Worm (Caenorhabditis elegans) whole organism, young adult: ENCODE results near the gene C03B1.5.

ENCODE experiments used
- B0019.2 ChIP-seq: fragments of 200-800 bp; sonication (Bioruptor generic); conservative IDR thresholded peaks from 2 replicates; pipeline ENCODE4 v1.3.6; 2022; ENCODE audit warnings: missing genetic modification reagents, missing genetic modification characterization, missing compliant biosample characterization
- B0035.1 ChIP-seq: sonication (generic microtip); optimal IDR thresholded peaks from 2 replicates; lab custom pipeline; 2016; ENCODE audit warnings: missing genetic modification characterization, mild to moderate bottlenecking, missing compliant biosample characterization, missing genotype, missing genetic modification reagents
- B0261.1 ChIP-seq: sonication (generic microtip); optimal IDR thresholded peaks from 2 replicates; lab custom pipeline; 2016; ENCODE audit warnings: mild to moderate bottlenecking, missing genetic modification characterization, moderate library complexity, missing compliant biosample characterization
- B0336.3 ChIP-seq: fragments of 200-800 bp; sonication (Bioruptor generic); IDR thresholded peaks from 2 replicates; pipeline ENCODE4 v1.3.6; 2022; ENCODE audit warnings: missing genetic modification characterization, missing compliant biosample characterization
- C06A6.2 ChIP-seq: fragments of 200-800 bp; sonication (Bioruptor generic); conservative IDR thresholded peaks from 2 replicates; pipeline ENCODE4 v1.3.6; 2022; ENCODE audit warnings: missing genetic modification characterization, missing compliant biosample characterization
- F23B12.7 ChIP-seq: sonication (generic microtip); optimal IDR thresholded peaks from 2 replicates; lab custom pipeline; 2017; ENCODE audit warnings: missing genetic modification characterization, mild to moderate bottlenecking, missing compliant biosample characterization, antibody characterized with exemption, moderate library complexity; ENCODE audit not compliant: insufficient read depth
- F37B4.10 ChIP-seq: fragments of 200-800 bp; sonication (Bioruptor generic); IDR thresholded peaks from 2 replicates; pipeline ENCODE4 v1.3.6; 2022; ENCODE audit warnings: missing genetic modification characterization, missing compliant biosample characterization
- F57A8.1 ChIP-seq: fragments of 200-800 bp; sonication (Bioruptor generic); optimal IDR thresholded peaks from 2 replicates; lab custom pipeline; 2018; ENCODE audit warnings: mild to moderate bottlenecking, missing genetic modification characterization, moderate library complexity, missing compliant biosample characterization
- T26A5.8 ChIP-seq: sonication (generic microtip); optimal IDR thresholded peaks from 2 replicates; lab custom pipeline; 2016; ENCODE audit warnings: missing genetic modification characterization, missing compliant biosample characterization
- Y53G8AR.9 ChIP-seq: fragments of 200-800 bp; sonication (Bioruptor generic); conservative IDR thresholded peaks from 2 replicates; pipeline ENCODE4 v1.3.6; 2022; ENCODE audit warnings: missing genetic modification reagents, missing genetic modification characterization, missing compliant biosample characterization
- Y56A3A.18 ChIP-seq: fragments of 200-800 bp; sonication (Bioruptor generic); IDR thresholded peaks from 2 replicates; pipeline ENCODE4 v1.3.6; 2022; ENCODE audit warnings: missing genetic modification reagents, missing genetic modification characterization, missing compliant biosample characterization
- Y79H2A.3 ChIP-seq: fragments of 200-800 bp; sonication (Bioruptor generic); conservative IDR thresholded peaks from 2 replicates; pipeline ENCODE4 v1.3.6; 2022; ENCODE audit warnings: missing genetic modification reagents, missing genetic modification characterization, missing compliant biosample characterization
- ZK185.1 ChIP-seq: sonication (generic microtip); optimal IDR thresholded peaks from 2 replicates; lab custom pipeline; 2016; ENCODE audit warnings: mild to moderate bottlenecking, missing genetic modification characterization, missing compliant biosample characterization; ENCODE audit not compliant: poor library complexity, severe bottlenecking
- akir-1 ChIP-seq: fragments of 200-800 bp; sonication (Bioruptor generic); optimal IDR thresholded peaks from 2 replicates; lab custom pipeline; 2018; ENCODE audit warnings: mild to moderate bottlenecking, missing genetic modification characterization, moderate library complexity, missing compliant biosample characterization
- athp-1 ChIP-seq: sonication (generic microtip); optimal IDR thresholded peaks from 2 replicates; lab custom pipeline; 2017; ENCODE audit warnings: mild to moderate bottlenecking, missing genetic modification characterization, missing compliant biosample characterization
- attf-5 ChIP-seq: fragments of 200-800 bp; sonication (Bioruptor generic); optimal IDR thresholded peaks from 2 replicates; lab custom pipeline; 2018; ENCODE audit warnings: mild to moderate bottlenecking, missing genetic modification characterization, missing compliant biosample characterization
- bed-1 ChIP-seq: fragments of 200-800 bp; sonication (Bioruptor generic); IDR thresholded peaks from 2 replicates; pipeline ENCODE4 v1.3.6; 2022; ENCODE audit warnings: missing genetic modification reagents, missing genetic modification characterization, missing compliant biosample characterization
- cebp-1 ChIP-seq, 2 experiments: fragments of 200-800 bp in 1 of 2; sonication (Bioruptor generic) in 1 of 2; sonication (generic microtip) in 1 of 2; IDR thresholded peaks in 1 of 2; optimal IDR thresholded peaks in 1 of 2; 2 replicates each; pipeline versions ENCODE4 v1.3.6 to Lab custom; 2017 to 2022; ENCODE audit warnings: missing compliant biosample characterization in 2 of 2, missing genetic modification characterization in 2 of 2, mild to moderate bottlenecking in 1 of 2, missing genetic modification reagents in 1 of 2, moderate library complexity in 1 of 2
- ceh-27 ChIP-seq: fragments of 200-800 bp; sonication (Bioruptor generic); optimal IDR thresholded peaks from 2 replicates; lab custom pipeline; 2018; ENCODE audit warnings: mild to moderate bottlenecking, missing genetic modification characterization, moderate library complexity, missing compliant biosample characterization
- ceh-40 ChIP-seq: fragments of 200-800 bp; sonication (Bioruptor generic); IDR thresholded peaks from 2 replicates; pipeline ENCODE4 v1.3.6; 2022; ENCODE audit warnings: missing genetic modification characterization, missing compliant biosample characterization
- ceh-58 ChIP-seq: fragments of 200-800 bp; sonication (Bioruptor generic); IDR thresholded peaks from 2 replicates; pipeline ENCODE4 v1.3.6; 2022; ENCODE audit warnings: missing genetic modification characterization, missing compliant biosample characterization
- dpl-1 ChIP-seq: fragments of 150-350 bp; optimal IDR thresholded peaks from 2 replicates; lab custom pipeline; 2014; ENCODE audit warnings: missing biosample characterization, missing genetic modification reagents, missing genetic modification characterization
- egl-44 ChIP-seq: fragments of 200-800 bp; sonication (Bioruptor generic); IDR thresholded peaks from 2 replicates; pipeline ENCODE4 v1.3.6; 2022; ENCODE audit warnings: missing genetic modification reagents, missing genetic modification characterization, missing compliant biosample characterization
- egrh-3 ChIP-seq: fragments of 200-800 bp; sonication (Bioruptor generic); IDR thresholded peaks from 2 replicates; pipeline ENCODE4 v1.3.6; 2022; ENCODE audit warnings: missing genetic modification reagents, missing genetic modification characterization, missing compliant biosample characterization
- ekl-4 ChIP-seq: fragments of 200-800 bp; sonication (Bioruptor generic); IDR thresholded peaks from 2 replicates; pipeline ENCODE4 v1.3.6; 2022; ENCODE audit warnings: missing genetic modification reagents, missing genetic modification characterization, missing compliant biosample characterization
- let-526 ChIP-seq: fragments of 200-800 bp; sonication (Bioruptor generic); IDR thresholded peaks from 2 replicates; pipeline ENCODE4 v1.3.6; 2022; ENCODE audit warnings: missing genetic modification reagents, missing genetic modification characterization, missing compliant biosample characterization
- lsy-27 ChIP-seq: sonication (generic microtip); optimal IDR thresholded peaks from 2 replicates; lab custom pipeline; 2017; ENCODE audit warnings: missing genetic modification characterization, mild to moderate bottlenecking, missing compliant biosample characterization, antibody characterized with exemption, missing genotype, borderline replicate concordance; ENCODE audit not compliant: insufficient read depth
- madf-10 ChIP-seq: sonication (generic microtip); optimal IDR thresholded peaks from 2 replicates; lab custom pipeline; 2016; ENCODE audit warnings: mild to moderate bottlenecking, missing genetic modification characterization, missing compliant biosample characterization
- madf-8 ChIP-seq: fragments of 200-800 bp; sonication (Bioruptor generic); conservative IDR thresholded peaks from 2 replicates; pipeline ENCODE4 v1.3.6; 2022; ENCODE audit warnings: missing genetic modification reagents, missing genetic modification characterization, missing compliant biosample characterization
- mel-28 ChIP-seq: sonication (generic microtip); optimal IDR thresholded peaks from 2 replicates; lab custom pipeline; 2016; ENCODE audit warnings: borderline replicate concordance, mild to moderate bottlenecking, missing genetic modification characterization, missing compliant biosample characterization
- nfya-1 ChIP-seq: sonication (generic microtip); optimal IDR thresholded peaks from 2 replicates; lab custom pipeline; 2017; ENCODE audit warnings: antibody characterized with exemption, missing compliant biosample characterization, missing genetic modification characterization, borderline replicate concordance; ENCODE audit not compliant: insufficient read depth
- nfyb-1 ChIP-seq: fragments of 200-800 bp; sonication (Bioruptor generic); IDR thresholded peaks from 2 replicates; pipeline ENCODE4 v1.3.6; 2022; ENCODE audit warnings: missing genetic modification reagents, missing genetic modification characterization, missing compliant biosample characterization
- nhr-179 ChIP-seq: sonication (generic microtip); optimal IDR thresholded peaks from 2 replicates; lab custom pipeline; 2016; ENCODE audit warnings: mild to moderate bottlenecking, missing genetic modification characterization, missing compliant biosample characterization
- nhr-27 ChIP-seq: fragments of 200-800 bp; sonication (Bioruptor generic); optimal IDR thresholded peaks from 2 replicates; lab custom pipeline; 2018; ENCODE audit warnings: mild to moderate bottlenecking, missing genetic modification characterization, moderate library complexity, missing compliant biosample characterization
- pbrm-1 ChIP-seq: fragments of 200-800 bp; sonication (Bioruptor generic); IDR thresholded peaks from 2 replicates; pipeline ENCODE4 v1.3.6; 2022; ENCODE audit warnings: missing genetic modification reagents, missing genetic modification characterization, missing compliant biosample characterization
- repo-1 ChIP-seq: sonication (generic microtip); optimal IDR thresholded peaks from 2 replicates; lab custom pipeline; 2017; ENCODE audit warnings: mild to moderate bottlenecking, missing genetic modification characterization, missing compliant biosample characterization
- sdz-38 ChIP-seq: sonication (generic microtip); optimal IDR thresholded peaks from 2 replicates; lab custom pipeline; 2016; ENCODE audit warnings: missing genotype, missing genetic modification characterization, missing compliant biosample characterization
- somi-1 ChIP-seq: fragments of 200-800 bp; sonication (Bioruptor generic); optimal IDR thresholded peaks from 2 replicates; lab custom pipeline; 2018; ENCODE audit warnings: mild to moderate bottlenecking, missing genetic modification characterization, missing compliant biosample characterization
- tbx-9 ChIP-seq: sonication (generic microtip); optimal IDR thresholded peaks from 2 replicates; lab custom pipeline; 2016; ENCODE audit warnings: borderline replicate concordance, missing genetic modification characterization, inconsistent platforms, missing compliant biosample characterization
- tlf-1 ChIP-seq: fragments of 200-800 bp; sonication (Bioruptor generic); optimal IDR thresholded peaks from 2 replicates; lab custom pipeline; 2018; ENCODE audit warnings: mild to moderate bottlenecking, missing genetic modification characterization, missing compliant biosample characterization
- zfh-2 ChIP-seq: fragments of 200-800 bp; sonication (Bioruptor generic); conservative IDR thresholded peaks from 2 replicates; pipeline ENCODE4 v1.3.6; 2022; ENCODE audit warnings: missing genetic modification reagents, missing genetic modification characterization, missing compliant biosample characterization
- ztf-18 ChIP-seq: sonication (generic microtip); optimal IDR thresholded peaks from 2 replicates; lab custom pipeline; 2016; ENCODE audit warnings: missing genotype, mild to moderate bottlenecking, missing genetic modification characterization, missing compliant biosample characterization
- ztf-22 ChIP-seq: fragments of 200-800 bp; sonication (Bioruptor generic); optimal IDR thresholded peaks from 2 replicates; lab custom pipeline; 2018; ENCODE audit warnings: mild to moderate bottlenecking, missing genetic modification characterization, moderate library complexity, missing compliant biosample characterization
- ztf-25 ChIP-seq: fragments of 200-800 bp; sonication (Bioruptor generic); IDR thresholded peaks from 2 replicates; pipeline ENCODE4 v1.3.6; 2022; ENCODE audit warnings: missing genetic modification reagents, missing genetic modification characterization, missing compliant biosample characterization

C03B1.5 gene

DNA sequence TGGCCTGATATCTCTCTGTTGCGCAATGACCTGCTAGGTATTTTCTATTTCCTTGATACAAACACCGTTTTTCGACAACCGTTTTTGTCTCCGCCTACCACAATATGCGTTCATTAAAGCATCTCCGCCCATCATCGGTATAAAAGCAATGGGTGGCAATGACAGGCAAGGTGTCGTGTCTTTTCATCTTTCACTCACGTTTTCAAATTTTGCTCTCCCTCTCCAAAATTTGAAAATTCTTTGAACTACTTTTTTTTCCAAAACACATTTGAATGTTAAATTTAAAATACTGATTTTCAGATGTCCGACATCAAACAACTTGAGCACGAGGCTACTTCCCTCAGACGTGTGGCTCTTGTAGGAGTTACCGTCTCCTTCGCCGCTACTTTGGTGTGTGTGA lies 26.5 kb upstream of the C03B1.5 start, which contains the start of gene col-169:
TSS of gene col-169 (plus strand) at position 301 of the 400 bp plus-strand sequence.
- TF ChIP-seq ZK185.1 (tag; lab: Kevin White, UChicago) (no peak), cebp-1 (GFP tag; IDR thresholded peaks at IDR 0.05; lab: Robert Waterston, UW) (no peak), cebp-1 (tag; optimal IDR thresholded peaks at IDR 0.05; lab: Kevin White, UChicago) (no peak), Y79H2A.3 (GFP tag; lab: Robert Waterston, UW) (no peak), ceh-40 (no peak), tlf-1 (GFP tag; lab: Kevin White, UChicago) (no peak), nfyb-1 (GFP tag; lab: Robert Waterston, UW) (no peak), madf-8 (GFP tag; lab: Robert Waterston, UW) (no peak), C06A6.2 (no peak), ztf-22 (GFP tag; lab: Kevin White, UChicago) (no peak), B0261.1 (no peak), B0035.1 (tag; lab: Kevin White, UChicago) (no peak), let-526 (no peak), akir-1 (GFP tag; lab: Kevin White, UChicago) (no peak)

ce11 chrX:6329542-6330029 lies 25.8 kb upstream of the C03B1.5 start:
- TF ChIP-seq zfh-2 = 0 out of 2 replicates have a peak, but pooled peaks have one; percentile 19
- TF ChIP-seq egrh-3 (GFP tag; lab: Robert Waterston, UW) = peak; percentile 97
- TF ChIP-seq, all 124 proteins: peak for 2; not testable (repeated sequence) for 122

ce11 chrX:6331409-6331808 lies 24.0 kb upstream of the C03B1.5 start, which contains the start of gene col-170:
col-170 (plus strand) TSS chrX:6331709.
- TF ChIP-seq bed-1 (GFP tag; lab: Robert Waterston, UW) = no peak
- TF ChIP-seq F57A8.1 (GFP tag; lab: Kevin White, UChicago) = no peak
- no peak for TF ChIP-seq repo-1 (tag; lab: Kevin White, UChicago)
- TF ChIP-seq F23B12.7 (tag; lab: Kevin White, UChicago) = no peak
- no peak for TF ChIP-seq nfya-1 (tag; lab: Kevin White, UChicago)
- TF ChIP-seq pbrm-1 (GFP tag; lab: Robert Waterston, UW) = no peak
- TF ChIP-seq F37B4.10 = no peak
- TF ChIP-seq madf-10 (tag; lab: Kevin White, UChicago) = no peak
- TF ChIP-seq ztf-25 (GFP tag; lab: Robert Waterston, UW) = no peak
- TF ChIP-seq Y53G8AR.9 (GFP tag; lab: Robert Waterston, UW) = no peak
- no peak for TF ChIP-seq Y56A3A.18 (GFP tag; lab: Robert Waterston, UW)
- no peak for TF ChIP-seq somi-1 (GFP tag; lab: Kevin White, UChicago)
- no peak for TF ChIP-seq tbx-9 (tag; lab: Kevin White, UChicago)
- no peak for TF ChIP-seq dpl-1

- TF ChIP-seq nhr-179 (tag; lab: Kevin White, UChicago) = no peak
- no peak for TF ChIP-seq mel-28
- TF ChIP-seq lsy-27 (tag; lab: Kevin White, UChicago) = no peak
- TF ChIP-seq ztf-18 (tag; lab: Kevin White, UChicago) = no peak
- TF ChIP-seq B0019.2 (GFP tag; lab: Robert Waterston, UW) = no peak
- TF ChIP-seq ekl-4 (GFP tag; lab: Robert Waterston, UW) = no peak
- no peak for TF ChIP-seq sdz-38
- TF ChIP-seq egl-44 (GFP tag; lab: Robert Waterston, UW) = no peak
- TF ChIP-seq F23B12.7 (tag; lab: Kevin White, UChicago) = no peak
- no peak for TF ChIP-seq akir-1 (GFP tag; lab: Kevin White, UChicago)
- no peak for TF ChIP-seq ceh-58 (GFP tag; lab: Robert Waterston, UW)
- TF ChIP-seq attf-5 (GFP tag; lab: Kevin White, UChicago) = no peak
- TF ChIP-seq nhr-27 = no peak
- no peak for TF ChIP-seq ceh-27 (GFP tag; lab: Kevin White, UChicago)
- no peak for TF ChIP-seq T26A5.8
- TF ChIP-seq B0336.3 (GFP tag; lab: Robert Waterston, UW) = no peak
- TF ChIP-seq athp-1 (tag; lab: Kevin White, UChicago) = no peak
These were observed 21.4 kb upstream of the C03B1.5 start, which contains the start of gene col-171 for ce11 chrX:6333998-6334397. col-171 (plus strand) TSS chrX:6334298.
